Worm (Caenorhabditis elegans) whole organism, young adult: Measurements from ENCODE around the gene pqn-41.

Experiments
- F23B12.7 ChIP-seq: sonication (generic microtip); optimal IDR thresholded peaks from 2 replicates; lab custom pipeline; 2017; ENCODE audit warnings: missing genetic modification characterization, mild to moderate bottlenecking, missing compliant biosample characterization, antibody characterized with exemption, moderate library complexity; ENCODE audit not compliant: insufficient read depth
- F57A8.1 ChIP-seq: fragments of 200-800 bp; sonication (Bioruptor generic); optimal IDR thresholded peaks from 2 replicates; lab custom pipeline; 2018; ENCODE audit warnings: mild to moderate bottlenecking, missing genetic modification characterization, moderate library complexity, missing compliant biosample characterization
- K11D2.4 ChIP-seq: fragments of 200-800 bp; sonication (Bioruptor generic); IDR thresholded peaks from 2 replicates; pipeline ENCODE4 v1.3.6; 2022; ENCODE audit warnings: missing genetic modification reagents, missing genetic modification characterization, missing compliant biosample characterization
- Y79H2A.3 ChIP-seq: fragments of 200-800 bp; sonication (Bioruptor generic); conservative IDR thresholded peaks from 2 replicates; pipeline ENCODE4 v1.3.6; 2022; ENCODE audit warnings: missing genetic modification reagents, missing genetic modification characterization, missing compliant biosample characterization
- efl-1 ChIP-seq: fragments of 150-350 bp; optimal IDR thresholded peaks from 2 replicates; lab custom pipeline; 2014; ENCODE audit warnings: missing biosample characterization, missing genetic modification reagents, missing genetic modification characterization
- ets-4 ChIP-seq: fragments of 200-800 bp; sonication (Bioruptor generic); optimal IDR thresholded peaks from 2 replicates; lab custom pipeline; 2018; ENCODE audit warnings: mild to moderate bottlenecking, missing genetic modification characterization, missing compliant biosample characterization
- hmg-20 ChIP-seq: fragments of 200-800 bp; sonication (Bioruptor generic); IDR thresholded peaks from 2 replicates; pipeline ENCODE4 v1.3.6; 2022; ENCODE audit warnings: missing genetic modification reagents, missing genetic modification characterization, missing compliant biosample characterization
- lsy-27 ChIP-seq: sonication (generic microtip); optimal IDR thresholded peaks from 2 replicates; lab custom pipeline; 2017; ENCODE audit warnings: missing genetic modification characterization, mild to moderate bottlenecking, missing compliant biosample characterization, antibody characterized with exemption, missing genotype, borderline replicate concordance; ENCODE audit not compliant: insufficient read depth
- rcor-1 ChIP-seq: fragments of 200-800 bp; sonication (Bioruptor generic); IDR thresholded peaks from 2 replicates; pipeline ENCODE4 v1.3.6; 2022; ENCODE audit warnings: missing genetic modification reagents, missing genetic modification characterization, missing compliant biosample characterization
- ztf-26 ChIP-seq: sonication (generic microtip); optimal IDR thresholded peaks from 2 replicates; lab custom pipeline; 2017; ENCODE audit warnings: missing genetic modification characterization, missing compliant biosample characterization

- TF ChIP-seq Y79H2A.3 (GFP tag; lab: Robert Waterston, UW) (no peak), lsy-27 (tag; lab: Kevin White, UChicago) (no peak), F23B12.7 (no peak), efl-1 (GFP tag; lab: Kevin White, UChicago) (no peak), ets-4 (GFP tag; lab: Kevin White, UChicago) (no peak), K11D2.4 (GFP tag; lab: Robert Waterston, UW) (no peak), ztf-26 (no peak), rcor-1 (GFP tag; lab: Robert Waterston, UW) (no peak), hmg-20 (GFP tag; lab: Robert Waterston, UW) (no peak), F57A8.1 (no peak)
Measured at ce11 chrIII:1963128-1963527, 57.4 kb downstream of the pqn-41 start.
